Worm (Caenorhabditis elegans) whole organism, late embryonic: Measurements from ENCODE around the gene srw-67.

Experiments
- ama-1 ChIP-seq: fragments of 150-350 bp; optimal IDR thresholded peaks from 2 replicates; lab custom pipeline; 2014
- ceh-9 ChIP-seq: sonication (generic microtip); optimal IDR thresholded peaks from 2 replicates; lab custom pipeline; 2016; ENCODE audit warnings: mild to moderate bottlenecking, missing genetic modification characterization, inconsistent platforms, missing compliant biosample characterization
- dmd-4 ChIP-seq: sonication (generic microtip); optimal IDR thresholded peaks from 2 replicates; lab custom pipeline; 2016; ENCODE audit warnings: borderline replicate concordance, missing genetic modification characterization, missing compliant biosample characterization
- hlh-13 ChIP-seq: fragments of 200-800 bp; sonication (Bioruptor generic); optimal IDR thresholded peaks from 2 replicates; lab custom pipeline; 2018; ENCODE audit warnings: mild to moderate bottlenecking, missing genetic modification characterization, missing compliant biosample characterization
- hlh-30 ChIP-seq: sonication (generic microtip); optimal IDR thresholded peaks from 2 replicates; lab custom pipeline; 2017; ENCODE audit warnings: antibody characterized with exemption, missing genetic modification characterization, missing compliant biosample characterization; ENCODE audit not compliant: insufficient read depth
- mec-3 ChIP-seq: sonication (generic microtip); optimal IDR thresholded peaks from 2 replicates; lab custom pipeline; 2016; ENCODE audit warnings: borderline replicate concordance, missing genetic modification characterization, missing compliant biosample characterization
- nhr-11 ChIP-seq: fragments of 150-350 bp; optimal IDR thresholded peaks from 2 replicates; lab custom pipeline; 2014; ENCODE audit warnings: missing biosample characterization, missing genetic modification characterization
- pag-3 ChIP-seq: sonication (generic microtip); optimal IDR thresholded peaks from 2 replicates; lab custom pipeline; 2016; ENCODE audit warnings: missing compliant biosample characterization, missing genetic modification characterization, borderline replicate concordance
- pat-9 ChIP-seq: fragments of 200-800 bp; sonication (Bioruptor generic); optimal IDR thresholded peaks from 2 replicates; lab custom pipeline; 2018; ENCODE audit warnings: mild to moderate bottlenecking, missing genetic modification characterization, moderate library complexity, missing compliant biosample characterization
- pha-4 ChIP-seq: fragments of 150-350 bp; optimal IDR thresholded peaks from 2 replicates; lab custom pipeline; 2018; ENCODE audit warnings: missing biosample characterization, missing genetic modification reagents, missing genetic modification characterization
- sdc-2 ChIP-seq: sonication (generic microtip); optimal IDR thresholded peaks from 2 replicates; lab custom pipeline; 2016; ENCODE audit warnings: missing genotype, missing genetic modification characterization, missing compliant biosample characterization
- ttx-3 ChIP-seq: sonication (generic microtip); optimal IDR thresholded peaks from 2 replicates; lab custom pipeline; 2016; ENCODE audit warnings: missing genetic modification reagents, missing genetic modification characterization, missing compliant biosample characterization

- TF ChIP-seq dmd-4 (tag; lab: Kevin White, UChicago) (no peak), ceh-9 (tag; lab: Kevin White, UChicago) (no peak), hlh-30 (tag; lab: Kevin White, UChicago) (no peak), pag-3 (tag; lab: Kevin White, UChicago) (no peak), ttx-3 (tag; lab: Kevin White, UChicago) (no peak), ama-1 (lab: Kevin White, UChicago) (no peak), hlh-13 (GFP tag; lab: Kevin White, UChicago) (no peak), mec-3 (tag; lab: Kevin White, UChicago) (no peak), nhr-11 (no peak), pha-4 (tag; lab: Kevin White, UChicago) (no peak), pat-9 (tag; lab: Kevin White, UChicago) (no peak), sdc-2 (no peak)
Measured at ce11 chrV:7449303-7449827, 31.9 kb downstream of the srw-67 start, which contains the start of gene try-12.
